Worm (Caenorhabditis elegans) whole organism, mixed stage, embryonic: ENCODE data around the gene flcn-1.

ENCODE experiments used
- blmp-1 ChIP-seq: fragments of 150-350 bp; optimal IDR thresholded peaks from 2 replicates; lab custom pipeline; 2014; ENCODE audit warnings: missing biosample characterization, missing genetic modification characterization
- ceh-83 ChIP-seq: fragments of 200-800 bp; sonication (Bioruptor generic); optimal IDR thresholded peaks from 2 replicates; lab custom pipeline; 2018; ENCODE audit warnings: mild to moderate bottlenecking, missing genetic modification characterization, missing compliant biosample characterization
- ces-1 ChIP-seq: fragments of 150-350 bp; optimal IDR thresholded peaks from 2 replicates; lab custom pipeline; 2014; ENCODE audit warnings: missing biosample characterization, missing genetic modification reagents, missing genetic modification characterization
- cnd-1 ChIP-seq: fragments of 200-800 bp; sonication (Bioruptor generic); optimal IDR thresholded peaks from 2 replicates; lab custom pipeline; 2018; ENCODE audit warnings: mild to moderate bottlenecking, missing genetic modification characterization, missing compliant biosample characterization
- lin-13 ChIP-seq: fragments of 150-350 bp; optimal IDR thresholded peaks from 2 replicates; lab custom pipeline; 2014; ENCODE audit warnings: missing biosample characterization, missing genetic modification characterization
- mep-1 ChIP-seq: fragments of 150-350 bp; optimal IDR thresholded peaks from 2 replicates; lab custom pipeline; 2017; ENCODE audit warnings: missing biosample characterization, missing genetic modification reagents, missing genetic modification characterization, inconsistent platforms
- nhr-237 ChIP-seq: fragments of 150-350 bp; optimal IDR thresholded peaks from 2 replicates; lab custom pipeline; 2014; ENCODE audit warnings: missing biosample characterization, missing genetic modification characterization
- nhr-76 ChIP-seq: sonication (generic microtip); optimal IDR thresholded peaks from 2 replicates; lab custom pipeline; 2017; ENCODE audit warnings: missing biosample characterization, missing genetic modification characterization
- snpc-4 ChIP-seq: fragments of 150-350 bp; optimal IDR thresholded peaks from 2 replicates; lab custom pipeline; 2014; ENCODE audit warnings: missing biosample characterization, missing genetic modification characterization
- sptf-1 ChIP-seq: sonication (generic microtip); optimal IDR thresholded peaks from 2 replicates; lab custom pipeline; 2017; ENCODE audit warnings: mild to moderate bottlenecking, missing genetic modification characterization, moderate library complexity, missing compliant biosample characterization
- unc-39 ChIP-seq: fragments of 150-350 bp; optimal IDR thresholded peaks from 2 replicates; lab custom pipeline; 2014; ENCODE audit warnings: missing biosample characterization, missing genetic modification characterization
- unc-62 ChIP-seq: fragments of 150-350 bp; optimal IDR thresholded peaks from 2 replicates; lab custom pipeline; 2014; ENCODE audit warnings: missing biosample characterization, missing genetic modification reagents, missing genetic modification characterization
- ztf-11 ChIP-seq: fragments of 150-350 bp; optimal IDR thresholded peaks from 2 replicates; lab custom pipeline; 2014; ENCODE audit warnings: missing biosample characterization, missing genetic modification characterization

DNA sequence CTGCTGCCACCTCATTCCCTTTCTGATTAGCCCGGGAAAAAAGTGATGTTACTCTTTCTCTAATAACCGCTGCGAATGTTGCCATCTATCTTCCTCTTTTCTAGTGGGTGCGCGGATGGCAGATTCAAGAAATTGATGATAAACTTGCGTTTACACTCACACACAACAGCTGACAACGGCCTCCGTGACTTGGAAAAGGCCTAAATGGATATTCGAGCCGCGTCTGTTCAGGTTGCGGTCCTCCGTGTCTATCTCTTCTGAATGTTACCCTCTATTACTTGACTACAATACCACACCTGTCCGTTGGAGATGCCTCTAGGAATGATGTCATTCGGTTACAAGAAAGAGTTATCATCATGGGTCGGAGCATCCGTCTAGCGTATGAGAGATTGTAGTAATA lies 8.0 kb downstream of the flcn-1 start:
- TF ChIP-seq nhr-237 (no peak), snpc-4 (tag; lab: Kevin White, UChicago) (no peak), unc-62 (peak; percentile 62), unc-39 (no peak), cnd-1 (tag; lab: Kevin White, UChicago) (no peak), ztf-11 (tag; lab: Kevin White, UChicago) (no peak), lin-13 (tag; lab: Kevin White, UChicago) (no peak), mep-1 (tag; lab: Kevin White, UChicago) (no peak), sptf-1 (tag; lab: Kevin White, UChicago) (no peak), ceh-83 (no peak), blmp-1 (tag; lab: Kevin White, UChicago) (no peak), nhr-76 (tag; lab: Kevin White, UChicago) (no peak), ces-1 (no peak)
